Fruit fly (Drosophila melanogaster) whole organism, wandering third instar larva: Measurements from ENCODE around the gene gfzf.

Experiments
- Myc ChIP-seq: fragments of >200 bp; optimal IDR thresholded peaks from 2 replicates; lab custom pipeline; 2017
- sage ChIP-seq: fragments of 200-800 bp; sonication (Bioruptor generic); optimal IDR thresholded peaks from 2 replicates; lab custom pipeline; 2016; ENCODE audit warnings: missing biosample characterization, mild to moderate bottlenecking, missing genetic modification characterization

- TF ChIP-seq sage (GFP tag; lab: Kevin White, UChicago) = no peak
- no peak for TF ChIP-seq Myc (lab: Kevin White, UChicago)
Observed at dm6 chr3R:7111206-7111858, 39.4 kb downstream of the gfzf start.
